Worm (Caenorhabditis elegans): ENCODE measurements around the gene ZC404.15.

ZC404.15 gene

ce11 chrV:6736108-6736507 lies 44.2 kb upstream of the ZC404.15 start:
- TF ChIP-seq fkh-10 (GFP tag; optimal IDR thresholded peaks at IDR 0.05): no peak
- TF ChIP-seq nhr-85 (tag): peak; percentile 63

ce11 chrV:6736877-6737276 lies 43.4 kb upstream of the ZC404.15 start:
- TF ChIP-seq blmp-1 (tag; optimal IDR thresholded peaks at IDR 0.05): peak; percentile 92
- TF ChIP-seq elt-3 (tag; optimal IDR thresholded peaks at IDR 0.05): peak in 1 of 6 experiments; percentile 81
- TF ChIP-seq nhr-19 (GFP tag; conservative IDR thresholded peaks at IDR 0.05): no peak
- no peak for TF ChIP-seq nhr-76 (tag; optimal IDR thresholded peaks at IDR 0.05)
- TF ChIP-seq hpl-2 (GFP tag; optimal IDR thresholded peaks at IDR 0.05): no peak
- TF ChIP-seq lin-39 (tag; optimal IDR thresholded peaks at IDR 0.05): no peak
- peak; percentile 35 for TF ChIP-seq pag-3 (tag; optimal IDR thresholded peaks at IDR 0.05; ENCODE audit: borderline replicate concordance, insufficient read depth)
- peak; percentile 71 for TF ChIP-seq nhr-85 (tag)
- TF ChIP-seq lin-14 (GFP tag; optimal IDR thresholded peaks at IDR 0.05): peak; percentile 42
- no peak for TF ChIP-seq rnt-1 (tag; optimal IDR thresholded peaks at IDR 0.05)
- no peak for TF ChIP-seq tlp-1 (tag; optimal IDR thresholded peaks at IDR 0.05)
- TF ChIP-seq swsn-7 (tag; optimal IDR thresholded peaks at IDR 0.05): no peak

ce11 chrV:6744774-6745173 lies 35.5 kb upstream of the ZC404.15 start, which contains the start of gene T25F10.3:
Gene T25F10.3, plus strand, starts transcription at chrV:6745081.
- TF ChIP-seq blmp-1 (tag; optimal IDR thresholded peaks at IDR 0.05) (peak; percentile 79), swsn-7 (tag; optimal IDR thresholded peaks at IDR 0.05) (no peak), elt-2 (tag; optimal IDR thresholded peaks at IDR 0.05) (no peak), F16B12.6 (tag; optimal IDR thresholded peaks at IDR 0.05) (no peak), nhr-85 (tag) (peak; percentile 4), aly-2 (tag; optimal IDR thresholded peaks at IDR 0.05) (no peak), egl-13 (tag; optimal IDR thresholded peaks at IDR 0.05) (no peak)

ce11 chrV:6751493-6752100 lies 28.7 kb upstream of the ZC404.15 start:
- TF ChIP-seq pag-3 (tag; optimal IDR thresholded peaks at IDR 0.05; ENCODE audit: borderline replicate concordance, insufficient read depth) (peak; percentile 9), rnt-1 (tag; optimal IDR thresholded peaks at IDR 0.05) (peak; percentile 19), snu-23 (GFP tag; optimal IDR thresholded peaks at IDR 0.05) (peak; percentile 6), nhr-71 (tag; optimal IDR thresholded peaks at IDR 0.05) (peak; percentile 68), zip-4 (GFP tag; optimal IDR thresholded peaks at IDR 0.05) (no peak), nhr-19 (GFP tag; conservative IDR thresholded peaks at IDR 0.05) (peak; percentile 51), efl-1 (optimal IDR thresholded peaks at IDR 0.05) (no peak), efl-1 (GFP tag; optimal IDR thresholded peaks at IDR 0.05 in 1 of 2) (peak in 1 of 2 experiments; percentile 64), lin-14 (GFP tag; optimal IDR thresholded peaks at IDR 0.05) (peak; percentile 74), nhr-20 (tag; optimal IDR thresholded peaks at IDR 0.05) (peak; percentile 11), nhr-12 (tag; optimal IDR thresholded peaks at IDR 0.05) (no peak)

ce11 chrV:6753257-6753656 lies 27.0 kb upstream of the ZC404.15 start:
- peak; percentile 84 for TF ChIP-seq dsc-1 (tag; optimal IDR thresholded peaks at IDR 0.05)
- TF ChIP-seq fkh-4 (tag; optimal IDR thresholded peaks at IDR 0.05; ENCODE audit: borderline replicate concordance): peak; percentile 73
- no peak for TF ChIP-seq zag-1 (tag; optimal IDR thresholded peaks at IDR 0.05)
- TF ChIP-seq egl-27 (tag; optimal IDR thresholded peaks at IDR 0.05): no peak
- no peak for TF ChIP-seq snu-23 (GFP tag; optimal IDR thresholded peaks at IDR 0.05)
- TF ChIP-seq isw-1 (GFP tag; IDR thresholded peaks at IDR 0.05): no peak

- TF ChIP-seq efl-1 (optimal IDR thresholded peaks at IDR 0.05) (no peak), efl-1 (GFP tag; optimal IDR thresholded peaks at IDR 0.05 in 1 of 2) (peak in 1 of 2 experiments; percentile 11), hlh-4 (tag; optimal IDR thresholded peaks at IDR 0.05) (no peak)
Measured at ce11 chrV:6758017-6758416, 22.2 kb upstream of the ZC404.15 start, which contains the start of gene dbl-1. Gene dbl-1, plus strand, starts transcription at chrV:6758135.
